Fruit fly (Drosophila melanogaster) whole organism, prepupa: ENCODE measurements around the gene CG8173.
A peak's percentile ranks its signal among the peaks of the same experiment; 100 is the strongest.

Experiments used
- CG10669 ChIP-seq: fragments of 200-800 bp; sonication (Bioruptor generic); optimal IDR thresholded peaks from 3 replicates; lab custom pipeline; 2018; ENCODE audit warnings: missing biosample characterization, mild to moderate bottlenecking, missing genetic modification characterization, moderate library complexity
- CG31627 ChIP-seq: fragments of 200-800 bp; sonication (Bioruptor generic); optimal IDR thresholded peaks from 3 replicates; lab custom pipeline; 2016; ENCODE audit warnings: missing biosample characterization, missing genetic modification characterization
- CG6163 ChIP-seq: fragments of 200-800 bp; sonication (Bioruptor generic); IDR thresholded peaks from 3 replicates; pipeline ENCODE4 v1.3.6; 2022; ENCODE audit warnings: missing biosample characterization, missing genetic modification characterization
- CG7368 ChIP-seq: fragments of 200-800 bp; sonication (Bioruptor generic); optimal IDR thresholded peaks from 3 replicates; lab custom pipeline; 2016; ENCODE audit warnings: missing biosample characterization, missing genetic modification characterization
- CG8632 ChIP-seq: fragments of 200-800 bp; sonication (Bioruptor generic); optimal IDR thresholded peaks from 3 replicates; lab custom pipeline; 2016; ENCODE audit warnings: missing biosample characterization, missing genetic modification characterization
- Hr38 ChIP-seq: sonication (Bioruptor generic); optimal IDR thresholded peaks from 2 replicates; lab custom pipeline; 2016; ENCODE audit warnings: missing biosample characterization, missing genetic modification characterization
- Smox ChIP-seq: fragments of 200-800 bp; sonication (Bioruptor generic); optimal IDR thresholded peaks from 3 replicates; lab custom pipeline; 2016; ENCODE audit warnings: missing biosample characterization, missing genetic modification characterization
- Sox102F ChIP-seq: fragments of 200-800 bp; sonication (Bioruptor generic); optimal IDR thresholded peaks from 2 replicates; lab custom pipeline; 2016; ENCODE audit warnings: missing biosample characterization, mild to moderate bottlenecking, missing genetic modification characterization
- Sox14 ChIP-seq: fragments of 200-800 bp; sonication (Bioruptor generic); optimal IDR thresholded peaks from 3 replicates; lab custom pipeline; 2016; ENCODE audit warnings: missing biosample characterization, missing genetic modification characterization
- net ChIP-seq: fragments of 200-800 bp; sonication (Bioruptor generic); optimal IDR thresholded peaks from 3 replicates; lab custom pipeline; 2016; ENCODE audit warnings: missing biosample characterization, missing genetic modification characterization
- spab ChIP-seq: fragments of 200-800 bp; sonication (Bioruptor generic); optimal IDR thresholded peaks from 2 replicates; lab custom pipeline; 2017; ENCODE audit warnings: missing biosample characterization, mild to moderate bottlenecking, missing genetic modification characterization, missing genetic modification reagents
- ss ChIP-seq, 2 experiments: fragments of 200-800 bp; sonication (Bioruptor generic); optimal IDR thresholded peaks; 2 replicates in 1 of 2; 3 replicates in 1 of 2; lab custom pipeline; 2017 to 2018; ENCODE audit warnings: mild to moderate bottlenecking in 2 of 2, missing biosample characterization in 2 of 2, missing genetic modification characterization in 2 of 2, moderate library complexity in 1 of 2
- vri ChIP-seq: fragments of 200-800 bp; sonication (Bioruptor generic); optimal IDR thresholded peaks from 3 replicates; lab custom pipeline; 2016; ENCODE audit warnings: missing biosample characterization, mild to moderate bottlenecking, missing genetic modification characterization

- TF ChIP-seq Sox14: no peak
- no peak for TF ChIP-seq ss (GFP tag; optimal IDR thresholded peaks at IDR 0.05; lab: Kevin White, UChicago)
- no peak for TF ChIP-seq Smox (GFP tag; lab: Kevin White, UChicago)
- no peak for TF ChIP-seq Hr38 (GFP tag; lab: Kevin White, UChicago)
- TF ChIP-seq CG10669 (GFP tag; lab: Kevin White, UChicago): no peak
- TF ChIP-seq CG8632 (GFP tag; lab: Kevin White, UChicago): no peak
- TF ChIP-seq CG31627 (GFP tag; lab: Kevin White, UChicago): no peak
- TF ChIP-seq vri (GFP tag; lab: Kevin White, UChicago): peak; percentile 0
- TF ChIP-seq Sox102F (GFP tag; lab: Kevin White, UChicago): no peak
- no peak for TF ChIP-seq spab (GFP tag; lab: Kevin White, UChicago)
- no peak for TF ChIP-seq CG7368
- no peak for TF ChIP-seq CG6163 (GFP tag; lab: Robert Waterston, UW)
- no peak for TF ChIP-seq net (GFP tag; lab: Kevin White, UChicago)
These were observed 30.5 kb upstream of the CG8173 start for dm6 chrX:17739974-17740373.
